Worm (Caenorhabditis elegans): ENCODE data around the gene acp-4.

DNA sequence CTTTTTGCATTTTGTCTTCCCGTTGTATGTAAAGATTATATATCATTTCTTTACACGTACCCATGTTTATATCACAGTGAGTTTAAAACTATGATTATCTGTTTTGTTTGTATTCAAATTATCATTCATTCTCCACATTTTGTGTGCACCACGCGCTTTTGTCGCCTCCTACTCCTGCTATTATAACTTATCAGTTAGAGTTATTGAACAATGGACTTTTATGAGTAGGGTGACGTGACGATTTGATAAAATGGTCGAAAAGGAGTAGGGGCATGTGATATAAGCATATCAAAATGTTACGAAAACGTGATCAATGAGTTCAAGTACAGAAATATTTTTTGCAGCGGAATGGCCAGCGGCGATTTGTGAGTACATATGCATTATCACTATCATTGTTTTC lies 52.0 kb downstream of the acp-4 start:
- TF ChIP-seq zfh-2 (GFP tag; conservative IDR thresholded peaks at IDR 0.05) (no peak), pha-4 (tag; optimal IDR thresholded peaks at IDR 0.05) (peak; percentile 83), Y56A3A.18 (GFP tag; IDR thresholded peaks at IDR 0.05) (no peak), lin-35 (GFP tag; optimal IDR thresholded peaks at IDR 0.05) (no peak), ztf-18 (tag; optimal IDR thresholded peaks at IDR 0.05) (no peak), egl-44 (GFP tag; IDR thresholded peaks at IDR 0.05) (no peak), C17E4.6 (GFP tag; IDR thresholded peaks at IDR 0.05) (no peak)
